Fruit fly (Drosophila melanogaster) whole organism, embryonic: ENCODE results near the gene CG16813.

Experiments used
- Ada2b ChIP-seq: fragments of 200-800 bp; sonication (Bioruptor generic); IDR thresholded peaks from 2 replicates; pipeline ENCODE4 v1.3.6; 2022; ENCODE audit warnings: missing biosample characterization, missing genetic modification characterization
- CG10209 ChIP-seq: fragments of 200-800 bp; sonication (Bioruptor generic); optimal IDR thresholded peaks from 3 replicates; lab custom pipeline; 2017; ENCODE audit warnings: missing biosample characterization, mild to moderate bottlenecking, missing genetic modification characterization, missing genetic modification reagents
- CG10321 ChIP-seq: fragments of 200-800 bp; sonication (Bioruptor generic); IDR thresholded peaks from 2 replicates; pipeline ENCODE4 v1.3.6; 2022; ENCODE audit warnings: missing biosample characterization, missing genetic modification characterization
- CG10366 ChIP-seq: fragments of 200-800 bp; sonication (Bioruptor generic); IDR thresholded peaks from 2 replicates; pipeline ENCODE4 v1.3.6; 2022; ENCODE audit warnings: missing biosample characterization, missing genetic modification characterization
- CG11247 ChIP-seq: fragments of 200-800 bp; sonication (Bioruptor generic); IDR thresholded peaks from 2 replicates; pipeline ENCODE4 v1.3.6; 2022; ENCODE audit warnings: missing biosample characterization, missing genetic modification characterization
- CG12155 ChIP-seq: fragments of 200-800 bp; sonication (Bioruptor generic); optimal IDR thresholded peaks from 3 replicates; lab custom pipeline; 2016; ENCODE audit warnings: missing biosample characterization, missing genetic modification characterization
- CG14441 ChIP-seq: fragments of 200-800 bp; sonication (Bioruptor generic); IDR thresholded peaks from 2 replicates; pipeline ENCODE4 v1.3.6; 2022; ENCODE audit warnings: missing biosample characterization, missing genetic modification characterization
- CG17385 ChIP-seq: fragments of 200-800 bp; sonication (Bioruptor generic); optimal IDR thresholded peaks from 3 replicates; lab custom pipeline; 2018; ENCODE audit warnings: missing biosample characterization, mild to moderate bottlenecking, missing genetic modification characterization
- CG17802 ChIP-seq: fragments of 200-800 bp; sonication (Bioruptor generic); optimal IDR thresholded peaks from 2 replicates; lab custom pipeline; 2018; ENCODE audit warnings: missing biosample characterization, mild to moderate bottlenecking, missing genetic modification characterization, moderate library complexity
- CG1832 ChIP-seq: fragments of 200-800 bp; sonication (Bioruptor generic); optimal IDR thresholded peaks from 2 replicates; lab custom pipeline; 2017; ENCODE audit warnings: missing biosample characterization, mild to moderate bottlenecking, missing genetic modification characterization, inconsistent platforms
- CG2712 ChIP-seq: fragments of 200-800 bp; optimal IDR thresholded peaks from 3 replicates; lab custom pipeline; 2019; ENCODE audit warnings: missing biosample characterization, mild to moderate bottlenecking, missing genetic modification characterization, moderate library complexity
- CG3065 ChIP-seq: fragments of 200-800 bp; sonication (Bioruptor generic); optimal IDR thresholded peaks from 2 replicates; lab custom pipeline; 2016; ENCODE audit warnings: missing biosample characterization, missing genetic modification characterization
- CG31224 ChIP-seq: fragments of 200-800 bp; sonication (Bioruptor generic); IDR thresholded peaks from 2 replicates; pipeline ENCODE4 v1.3.6; 2022; ENCODE audit warnings: missing biosample characterization, missing genetic modification characterization
- CG31441 ChIP-seq: fragments of 200-800 bp; sonication (Bioruptor generic); IDR thresholded peaks from 2 replicates; pipeline ENCODE4 v1.3.6; 2022; ENCODE audit warnings: missing biosample characterization, missing genetic modification characterization
- CG6689 ChIP-seq: fragments of 200-800 bp; sonication (Bioruptor generic); IDR thresholded peaks from 2 replicates; pipeline ENCODE4 v1.3.6; 2022; ENCODE audit warnings: missing biosample characterization, missing genetic modification characterization
- CG6854 ChIP-seq: fragments of 200-800 bp; sonication (Bioruptor generic); optimal IDR thresholded peaks from 3 replicates; lab custom pipeline; 2017; ENCODE audit warnings: missing biosample characterization, mild to moderate bottlenecking, missing genetic modification characterization
- CG7372 ChIP-seq: fragments of 200-800 bp; sonication (Bioruptor generic); IDR thresholded peaks from 2 replicates; pipeline ENCODE4 v1.3.6; 2022; ENCODE audit warnings: missing biosample characterization, missing genetic modification characterization
- CG7745 ChIP-seq: fragments of 200-800 bp; sonication (Bioruptor generic); optimal IDR thresholded peaks from 2 replicates; lab custom pipeline; 2018; ENCODE audit warnings: missing biosample characterization, mild to moderate bottlenecking, missing genetic modification characterization, moderate library complexity
- CG7987 ChIP-seq: fragments of 200-800 bp; sonication (Bioruptor generic); optimal IDR thresholded peaks from 2 replicates; lab custom pipeline; 2018; ENCODE audit warnings: missing biosample characterization, mild to moderate bottlenecking, missing genetic modification characterization, moderate library complexity
- CG8290 ChIP-seq, 3 experiments: fragments of 200-800 bp; sonication (Bioruptor generic); optimal IDR thresholded peaks; 2 replicates each; lab custom pipeline; 2016 to 2019; ENCODE audit warnings: missing biosample characterization in 3 of 3, missing genetic modification characterization in 3 of 3, mild to moderate bottlenecking in 2 of 3, moderate library complexity in 1 of 3
- CG8944 ChIP-seq: fragments of 200-800 bp; sonication (Bioruptor generic); optimal IDR thresholded peaks from 3 replicates; lab custom pipeline; 2016; ENCODE audit warnings: missing biosample characterization, missing genetic modification characterization
- CG9437 ChIP-seq: fragments of 200-800 bp; sonication (Bioruptor generic); optimal IDR thresholded peaks from 2 replicates; lab custom pipeline; 2018; ENCODE audit warnings: missing biosample characterization, mild to moderate bottlenecking, missing genetic modification characterization
- CG9817 ChIP-seq: fragments of 200-800 bp; sonication (Bioruptor generic); optimal IDR thresholded peaks from 2 replicates; lab custom pipeline; 2018; ENCODE audit warnings: missing biosample characterization, mild to moderate bottlenecking, missing genetic modification characterization, moderate library complexity
- Elba2 ChIP-seq: fragments of 200-800 bp; sonication (Bioruptor generic); optimal IDR thresholded peaks from 3 replicates; lab custom pipeline; 2016; ENCODE audit warnings: missing biosample characterization, missing genetic modification characterization
- Gsc ChIP-seq: fragments of 200-800 bp; sonication (Bioruptor generic); IDR thresholded peaks from 2 replicates; pipeline ENCODE4 v1.3.6; 2022; ENCODE audit warnings: missing biosample characterization, missing genetic modification characterization
- HHEX ChIP-seq: fragments of 200-800 bp; sonication (Bioruptor generic); optimal IDR thresholded peaks from 3 replicates; lab custom pipeline; 2017; ENCODE audit warnings: missing biosample characterization, mild to moderate bottlenecking, missing genetic modification characterization, missing genetic modification reagents
- HLH3B ChIP-seq: fragments of 200-800 bp; sonication (Bioruptor generic); IDR thresholded peaks from 2 replicates; pipeline ENCODE4 v1.3.6; 2022; ENCODE audit warnings: missing biosample characterization, missing genetic modification characterization
- Kr ChIP-seq: fragments of 200-800 bp; sonication (Bioruptor generic); optimal IDR thresholded peaks from 2 replicates; lab custom pipeline; 2017; ENCODE audit warnings: missing biosample characterization, mild to moderate bottlenecking, missing genetic modification characterization
- Oli ChIP-seq: fragments of 200-800 bp; sonication (Bioruptor generic); optimal IDR thresholded peaks from 2 replicates; lab custom pipeline; 2018; ENCODE audit warnings: missing biosample characterization, mild to moderate bottlenecking, missing genetic modification characterization, moderate library complexity
- Opbp ChIP-seq: fragments of 200-800 bp; sonication (Bioruptor generic); IDR thresholded peaks from 3 replicates; pipeline ENCODE4 v1.3.6; 2022; ENCODE audit warnings: missing biosample characterization, missing genetic modification characterization; ENCODE audit not compliant: partially characterized antibody
- Six4 ChIP-seq: fragments of 200-800 bp; sonication (Bioruptor generic); optimal IDR thresholded peaks from 2 replicates; lab custom pipeline; 2016; ENCODE audit warnings: missing biosample characterization, missing genetic modification characterization
- Stat92E ChIP-seq, 3 experiments: fragments of >200 bp in 2 of 3; fragments of 200-800 bp in 1 of 3; sonication (Bioruptor generic) in 1 of 3; optimal IDR thresholded peaks; 2 replicates each; lab custom pipeline; 2017 to 2019; ENCODE audit warnings: missing biosample characterization in 3 of 3, missing genetic modification characterization in 3 of 3, mild to moderate bottlenecking in 1 of 3, moderate library complexity in 1 of 3
- al ChIP-seq: fragments of 200-800 bp; sonication (Bioruptor generic); IDR thresholded peaks from 2 replicates; pipeline ENCODE4 v1.3.6; 2022; ENCODE audit warnings: missing biosample characterization, missing genetic modification characterization
- ara ChIP-seq: fragments of 200-800 bp; sonication (Bioruptor generic); IDR thresholded peaks from 2 replicates; pipeline ENCODE4 v1.3.6; 2022; ENCODE audit warnings: missing biosample characterization, missing genetic modification characterization
- chn ChIP-seq: fragments of 200-800 bp; sonication (Bioruptor generic); optimal IDR thresholded peaks from 2 replicates; lab custom pipeline; 2016; ENCODE audit warnings: missing biosample characterization, missing genetic modification characterization
- dm ChIP-seq: fragments of 200-800 bp; sonication (Bioruptor generic); optimal IDR thresholded peaks from 3 replicates; lab custom pipeline; 2016; ENCODE audit warnings: missing biosample characterization, missing genetic modification characterization
- her ChIP-seq: fragments of 200-800 bp; sonication (Bioruptor generic); optimal IDR thresholded peaks from 2 replicates; lab custom pipeline; 2016; ENCODE audit warnings: missing biosample characterization, missing genetic modification characterization
- lab ChIP-seq: fragments of 200-800 bp; sonication (Bioruptor generic); optimal IDR thresholded peaks from 3 replicates; lab custom pipeline; 2017; ENCODE audit warnings: missing biosample characterization, missing genetic modification characterization, mild to moderate bottlenecking, moderate library complexity, missing genetic modification reagents
- nau ChIP-seq: fragments of 200-800 bp; sonication (Bioruptor generic); optimal IDR thresholded peaks from 3 replicates; lab custom pipeline; 2017; ENCODE audit warnings: missing biosample characterization, mild to moderate bottlenecking, missing genetic modification characterization, missing genetic modification reagents
- phol ChIP-seq: fragments of 200-800 bp; sonication (Bioruptor generic); optimal IDR thresholded peaks from 3 replicates; lab custom pipeline; 2018; ENCODE audit warnings: missing biosample characterization, mild to moderate bottlenecking, missing genetic modification characterization, moderate library complexity
- psq ChIP-seq: fragments of 200-800 bp; sonication (Bioruptor generic); optimal IDR thresholded peaks from 2 replicates; lab custom pipeline; 2017; ENCODE audit warnings: missing biosample characterization, missing genetic modification characterization
- sc ChIP-seq, 3 experiments: fragments of >200 bp in 2 of 3; fragments of 200-800 bp in 1 of 3; sonication (Bioruptor generic) in 1 of 3; optimal IDR thresholded peaks; 2 replicates in 2 of 3; 3 replicates in 1 of 3; lab custom pipeline; 2017; ENCODE audit warnings: mild to moderate bottlenecking in 1 of 3, missing biosample characterization in 1 of 3, missing genetic modification characterization in 1 of 3, missing genetic modification reagents in 1 of 3
- sens ChIP-seq: fragments of 200-800 bp; sonication (Bioruptor generic); peaks from one replicate; lab custom pipeline; 2016; ENCODE audit warnings: missing biosample characterization, missing genetic modification characterization
- slou ChIP-seq: fragments of 200-800 bp; sonication (Bioruptor generic); optimal IDR thresholded peaks from 3 replicates; lab custom pipeline; 2016; ENCODE audit warnings: missing biosample characterization, missing genetic modification characterization
- sob ChIP-seq: fragments of 200-800 bp; sonication (Bioruptor generic); IDR thresholded peaks from 2 replicates; pipeline ENCODE4 v1.3.6; 2022; ENCODE audit warnings: missing biosample characterization, missing genetic modification characterization
- ssp ChIP-seq: fragments of 200-800 bp; sonication (Bioruptor generic); IDR thresholded peaks from 2 replicates; pipeline ENCODE4 v1.3.6; 2022; ENCODE audit warnings: missing biosample characterization, missing genetic modification characterization
- twi ChIP-seq: fragments of 200-800 bp; optimal IDR thresholded peaks from 2 replicates; lab custom pipeline; 2019; ENCODE audit warnings: missing biosample characterization, mild to moderate bottlenecking, missing genetic modification characterization, moderate library complexity
- vfl ChIP-seq: fragments of 200-800 bp; sonication (Bioruptor generic); optimal IDR thresholded peaks from 2 replicates; lab custom pipeline; 2016; ENCODE audit warnings: missing biosample characterization, missing genetic modification characterization
- vnd ChIP-seq: fragments of 200-800 bp; sonication (Bioruptor generic); IDR thresholded peaks from 3 replicates; pipeline ENCODE4 v1.3.6; 2022; ENCODE audit warnings: missing biosample characterization, missing genetic modification characterization; ENCODE audit not compliant: partially characterized antibody
- wdn ChIP-seq: fragments of 200-800 bp; sonication (Bioruptor generic); IDR thresholded peaks from 2 replicates; pipeline ENCODE4 v1.3.6; 2022; ENCODE audit warnings: missing biosample characterization, missing genetic modification characterization

CG16813 gene

DNA sequence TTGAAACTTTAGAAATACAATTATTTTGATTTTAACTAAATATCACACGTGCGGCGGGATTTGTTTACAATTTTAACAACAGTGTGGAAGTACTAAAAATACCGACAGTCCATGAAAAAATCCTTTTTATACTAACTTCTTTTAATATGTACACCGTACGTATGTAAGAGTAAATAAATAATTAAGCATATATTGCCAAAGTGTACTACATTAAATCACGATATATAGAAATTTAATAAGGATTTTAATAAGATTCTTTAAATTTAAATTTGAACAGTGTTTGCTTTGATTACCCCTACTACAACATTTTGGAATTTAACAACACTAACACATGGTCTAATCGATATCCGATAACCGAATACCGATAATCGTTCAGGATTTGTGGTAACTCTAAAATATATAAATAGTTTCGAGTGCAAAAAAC is 5.1 kb upstream of the CG16813 start, which contains the start of the genes Ski6 and CG16812 (continued):
- TF ChIP-seq CG8290 (GFP tag; optimal IDR thresholded peaks at IDR 0.05; lab: Kevin White, UChicago) = peak; percentile 37
- no peak for TF ChIP-seq CG8290 (tag; optimal IDR thresholded peaks at IDR 0.05; lab: Kevin White, UChicago)
- TF ChIP-seq CG7372 (GFP tag; lab: Robert Waterston, UW) = no peak
- TF ChIP-seq Stat92E (GFP tag; optimal IDR thresholded peaks at IDR 0.05; lab: Kevin White, UChicago) = peak in 1 of 3 experiments; percentile 8
- no peak for TF ChIP-seq CG6854 (GFP tag; lab: Kevin White, UChicago)
- TF ChIP-seq her = no peak
- no peak for TF ChIP-seq CG9437 (GFP tag; lab: Kevin White, UChicago)
- no peak; the same call in 1 of the 2 replicates for TF ChIP-seq sob (GFP tag; lab: Robert Waterston, UW)
- TF ChIP-seq CG6689 (GFP tag; lab: Robert Waterston, UW) = peak; percentile 68
- peak; percentile 82 for TF ChIP-seq phol (tag; lab: Kevin White, UChicago)
- TF ChIP-seq Kr = no peak
- peak; percentile 28 for TF ChIP-seq HHEX (GFP tag; lab: Kevin White, UChicago)
- peak; percentile 57; the same call in 2 of the 3 replicates for TF ChIP-seq Opbp (GFP tag; lab: Robert Waterston, UW)
- TF ChIP-seq CG7745 (tag; lab: Kevin White, UChicago) = no peak
- no peak for TF ChIP-seq Gsc (GFP tag; lab: Robert Waterston, UW)
- TF ChIP-seq CG31441 = peak; percentile 83
- peak; percentile 78 for TF ChIP-seq CG9817
- peak; percentile 54 for TF ChIP-seq CG14441 (GFP tag; lab: Robert Waterston, UW)
- TF ChIP-seq vnd (GFP tag; lab: Robert Waterston, UW) = no peak
- TF ChIP-seq ara (GFP tag; lab: Robert Waterston, UW) = no peak
- peak; percentile 94 for TF ChIP-seq sens (GFP tag; lab: Kevin White, UChicago)
- TF ChIP-seq slou (GFP tag; lab: Kevin White, UChicago) = peak; percentile 39
- TF ChIP-seq CG31224 (GFP tag; lab: Robert Waterston, UW) = 0 out of 2 replicates have a peak, but pooled peaks have one; percentile 10
- no peak for TF ChIP-seq nau (GFP tag; lab: Kevin White, UChicago)
- TF ChIP-seq CG8944 = no peak
- TF ChIP-seq CG12155 = peak; percentile 77
- peak; percentile 58 for TF ChIP-seq CG17385 (GFP tag; lab: Kevin White, UChicago)
- peak; percentile 64 for TF ChIP-seq CG10366 (GFP tag; lab: Robert Waterston, UW)
- peak; percentile 43 for TF ChIP-seq dm (GFP tag; lab: Kevin White, UChicago)
- TF ChIP-seq lab (GFP tag; lab: Kevin White, UChicago) = no peak
- TF ChIP-seq psq (GFP tag; lab: Kevin White, UChicago) = peak; percentile 21
- TF ChIP-seq CG3065 (GFP tag; lab: Kevin White, UChicago) = peak; percentile 10
- peak; percentile 37 for TF ChIP-seq CG10209 (GFP tag; lab: Kevin White, UChicago)
- TF ChIP-seq al = peak; percentile 58
- no peak for TF ChIP-seq CG17802 (tag; lab: Kevin White, UChicago)
- TF ChIP-seq CG11247 = peak; percentile 52; the same call in 1 of the 2 replicates
- peak; percentile 41; the same call in 1 of the 2 replicates for TF ChIP-seq wdn (GFP tag; lab: Robert Waterston, UW)
- peak; percentile 29 for TF ChIP-seq Elba2 (GFP tag; lab: Kevin White, UChicago)
- peak; percentile 47 for TF ChIP-seq Ada2b (GFP tag; lab: Robert Waterston, UW)
- no peak for TF ChIP-seq CG10321
- TF ChIP-seq Oli (tag; lab: Kevin White, UChicago) = peak; percentile 42
- peak; percentile 87 for TF ChIP-seq CG2712 (tag; lab: Kevin White, UChicago)
- TF ChIP-seq Six4 (GFP tag; lab: Kevin White, UChicago) = peak; percentile 46
- peak; percentile 64 for TF ChIP-seq HLH3B (GFP tag; lab: Robert Waterston, UW)
- TF ChIP-seq CG1832 = no peak
- TF ChIP-seq CG7987 (GFP tag; lab: Kevin White, UChicago) = no peak
- TF ChIP-seq chn (GFP tag; lab: Kevin White, UChicago) = peak; percentile 35
- TF ChIP-seq twi (tag; lab: Kevin White, UChicago) = peak; percentile 65
- TF ChIP-seq ssp (GFP tag; lab: Robert Waterston, UW) = peak; percentile 50; the same call in 1 of the 2 replicates
- peak; percentile 10 for TF ChIP-seq vfl
- TF ChIP-seq sc (optimal IDR thresholded peaks at IDR 0.05; lab: Kevin White, UChicago) = no peak
- TF ChIP-seq sc (GFP tag; optimal IDR thresholded peaks at IDR 0.05; lab: Kevin White, UChicago) = no peak
